Worm (Caenorhabditis elegans) whole organism, L1 larva: Measurements from ENCODE around the gene mdl-1.
A peak's percentile ranks its signal among the peaks of the same experiment; 100 is the strongest.

Experiments used
- C04F5.9 ChIP-seq: sonication (generic microtip); optimal IDR thresholded peaks from 2 replicates; lab custom pipeline; 2016; ENCODE audit warnings: missing genetic modification characterization, missing compliant biosample characterization
- F16B12.6 ChIP-seq: fragments of 150-350 bp; optimal IDR thresholded peaks from 2 replicates; lab custom pipeline; 2014; ENCODE audit warnings: missing biosample characterization, missing genetic modification characterization
- blmp-1 ChIP-seq: fragments of 150-350 bp; optimal IDR thresholded peaks from 2 replicates; lab custom pipeline; 2014; ENCODE audit warnings: missing biosample characterization, missing genetic modification characterization
- ceh-8 ChIP-seq: fragments of 200-800 bp; sonication (Bioruptor generic); optimal IDR thresholded peaks from 2 replicates; lab custom pipeline; 2018; ENCODE audit warnings: mild to moderate bottlenecking, missing genetic modification characterization, moderate library complexity, missing compliant biosample characterization
- ceh-82 ChIP-seq, 3 experiments: fragments of 150-350 bp in 1 of 3; sonication (generic microtip) in 2 of 3; optimal IDR thresholded peaks; 2 replicates each; lab custom pipeline; 2014 to 2017; ENCODE audit warnings: missing biosample characterization in 3 of 3, missing genetic modification characterization in 3 of 3
- ceh-90 ChIP-seq: sonication (generic microtip); optimal IDR thresholded peaks from 2 replicates; lab custom pipeline; 2016; ENCODE audit warnings: missing genetic modification characterization, missing compliant biosample characterization
- dsc-1 ChIP-seq: sonication (generic microtip); optimal IDR thresholded peaks from 2 replicates; lab custom pipeline; 2016; ENCODE audit warnings: mild to moderate bottlenecking, missing genetic modification characterization, missing compliant biosample characterization
- efl-1 ChIP-seq, 4 experiments: fragments of 150-350 bp; optimal IDR thresholded peaks in 3 of 4; peaks in 1 of 4; 1 replicate in 1 of 4; 2 replicates in 3 of 4; lab custom pipeline; 2014; ENCODE audit warnings: missing biosample characterization in 2 of 4, missing genetic modification characterization in 2 of 4, missing genetic modification reagents in 2 of 4
- egl-13 ChIP-seq: sonication (generic microtip); optimal IDR thresholded peaks from 2 replicates; lab custom pipeline; 2016; ENCODE audit warnings: missing genotype, missing genetic modification reagents, missing genetic modification characterization, missing compliant biosample characterization
- egl-27 ChIP-seq, 2 experiments: fragments of 150-350 bp in 1 of 2; sonication (generic microtip); optimal IDR thresholded peaks; 3 replicates each; lab custom pipeline; 2017 to 2018; ENCODE audit warnings: missing biosample characterization in 2 of 2, missing genetic modification characterization in 2 of 2, missing genetic modification reagents in 2 of 2
- elt-2 ChIP-seq: sonication (generic microtip); optimal IDR thresholded peaks from 2 replicates; lab custom pipeline; 2016; ENCODE audit warnings: missing genetic modification characterization, mild to moderate bottlenecking, inconsistent platforms, missing compliant biosample characterization, missing genetic modification reagents
- ets-5 ChIP-seq: fragments of 200-800 bp; sonication (Bioruptor generic); IDR thresholded peaks from 2 replicates; pipeline ENCODE4 v1.3.6; 2022; ENCODE audit warnings: missing genetic modification characterization, missing compliant biosample characterization
- fkh-10 ChIP-seq: sonication (generic microtip); optimal IDR thresholded peaks from 2 replicates; lab custom pipeline; 2017; ENCODE audit warnings: missing biosample characterization, missing genetic modification reagents, missing genetic modification characterization
- grh-1 ChIP-seq: fragments of 200-800 bp; sonication (Bioruptor generic); IDR thresholded peaks from 2 replicates; pipeline ENCODE4 v1.3.6; 2022; ENCODE audit warnings: missing genetic modification reagents, missing genetic modification characterization, missing compliant biosample characterization
- hlh-17 ChIP-seq: fragments of 200-800 bp; sonication (Bioruptor generic); optimal IDR thresholded peaks from 2 replicates; lab custom pipeline; 2018; ENCODE audit warnings: missing genetic modification characterization, mild to moderate bottlenecking, missing compliant biosample characterization, moderate library complexity, borderline replicate concordance
- hlh-4 ChIP-seq: sonication (generic microtip); optimal IDR thresholded peaks from 2 replicates; lab custom pipeline; 2016; ENCODE audit warnings: mild to moderate bottlenecking, missing genetic modification characterization, missing compliant biosample characterization
- isw-1 ChIP-seq: fragments of 200-800 bp; sonication (Bioruptor generic); IDR thresholded peaks from 2 replicates; pipeline ENCODE4 v1.3.6; 2022; ENCODE audit warnings: missing genetic modification characterization, missing compliant biosample characterization
- jun-1 ChIP-seq: fragments of 150-350 bp; optimal IDR thresholded peaks from 2 replicates; lab custom pipeline; 2014; ENCODE audit warnings: missing biosample characterization, missing genetic modification reagents, missing genetic modification characterization
- lin-13 ChIP-seq: fragments of 150-350 bp; optimal IDR thresholded peaks from 2 replicates; lab custom pipeline; 2014; ENCODE audit warnings: missing biosample characterization, missing genetic modification reagents, missing genetic modification characterization
- lin-14 ChIP-seq: fragments of 200-800 bp; sonication (Bioruptor generic); optimal IDR thresholded peaks from 2 replicates; lab custom pipeline; 2018; ENCODE audit warnings: mild to moderate bottlenecking, missing genetic modification characterization, moderate library complexity, missing compliant biosample characterization
- lin-35 ChIP-seq, 2 experiments: fragments of 150-350 bp; optimal IDR thresholded peaks; 2 replicates each; lab custom pipeline; 2014; ENCODE audit warnings: missing biosample characterization in 2 of 2, missing genetic modification characterization in 2 of 2, missing genetic modification reagents in 2 of 2
- lir-3 ChIP-seq: sonication (generic microtip); optimal IDR thresholded peaks from 2 replicates; lab custom pipeline; 2016; ENCODE audit warnings: mild to moderate bottlenecking, missing genetic modification characterization, moderate library complexity, missing compliant biosample characterization; ENCODE audit not compliant: poor library complexity
- lsy-2 ChIP-seq, 2 experiments: fragments of 150-350 bp; optimal IDR thresholded peaks; 2 replicates each; lab custom pipeline; 2014; ENCODE audit warnings: missing biosample characterization in 2 of 2, missing genetic modification characterization in 2 of 2
- mab-9 ChIP-seq: fragments of 200-800 bp; sonication (Bioruptor generic); IDR thresholded peaks from 2 replicates; pipeline ENCODE4 v1.3.6; 2022; ENCODE audit warnings: missing genetic modification reagents, missing genetic modification characterization, missing compliant biosample characterization
- mdl-1 ChIP-seq, 2 experiments: fragments of 150-350 bp; optimal IDR thresholded peaks; 2 replicates each; lab custom pipeline; 2014 to 2017; ENCODE audit warnings: missing biosample characterization in 2 of 2, missing genetic modification characterization in 2 of 2, inconsistent platforms in 1 of 2
- mep-1 ChIP-seq: fragments of 150-350 bp; optimal IDR thresholded peaks from 2 replicates; lab custom pipeline; 2014; ENCODE audit warnings: missing biosample characterization, missing genetic modification characterization
- nhr-19 ChIP-seq: fragments of 200-800 bp; sonication (Bioruptor generic); conservative IDR thresholded peaks from 2 replicates; pipeline ENCODE4 v1.3.6; 2022; ENCODE audit warnings: missing genetic modification characterization, missing compliant biosample characterization
- nhr-20 ChIP-seq: sonication (generic microtip); optimal IDR thresholded peaks from 2 replicates; lab custom pipeline; 2016; ENCODE audit warnings: mild to moderate bottlenecking, missing genetic modification characterization, missing compliant biosample characterization
- nhr-237 ChIP-seq: fragments of 150-350 bp; optimal IDR thresholded peaks from 2 replicates; lab custom pipeline; 2014; ENCODE audit warnings: missing biosample characterization, missing genetic modification characterization
- nhr-28 ChIP-seq: fragments of 150-350 bp; optimal IDR thresholded peaks from 2 replicates; lab custom pipeline; 2014; ENCODE audit warnings: missing biosample characterization, missing genetic modification characterization
- nhr-71 ChIP-seq: sonication (generic microtip); optimal IDR thresholded peaks from 2 replicates; lab custom pipeline; 2016; ENCODE audit warnings: mild to moderate bottlenecking, missing genetic modification characterization, moderate library complexity, missing compliant biosample characterization
- nhr-76 ChIP-seq: sonication (generic microtip); optimal IDR thresholded peaks from 2 replicates; lab custom pipeline; 2017; ENCODE audit warnings: missing biosample characterization, missing genetic modification characterization
- nhr-77 ChIP-seq: fragments of 150-350 bp; optimal IDR thresholded peaks from 2 replicates; lab custom pipeline; 2014; ENCODE audit warnings: missing biosample characterization, missing genetic modification characterization
- nhr-84 ChIP-seq: sonication (generic microtip); optimal IDR thresholded peaks from 2 replicates; lab custom pipeline; 2017; ENCODE audit warnings: missing biosample characterization, missing genetic modification characterization
- nhr-85 ChIP-seq: sonication (generic microtip); peaks from one replicate; lab custom pipeline; 2016; ENCODE audit warnings: missing genetic modification characterization, inconsistent platforms, missing compliant biosample characterization
- nhr-90 ChIP-seq: sonication (generic microtip); optimal IDR thresholded peaks from 2 replicates; lab custom pipeline; 2016; ENCODE audit warnings: mild to moderate bottlenecking, missing genetic modification characterization, missing compliant biosample characterization; ENCODE audit not compliant: poor library complexity
- skn-1 ChIP-seq: fragments of 150-350 bp; optimal IDR thresholded peaks from 2 replicates; lab custom pipeline; 2014; ENCODE audit warnings: missing biosample characterization, missing genetic modification characterization
- snu-23 ChIP-seq: sonication (generic microtip); optimal IDR thresholded peaks from 2 replicates; lab custom pipeline; 2016; ENCODE audit warnings: missing genetic modification characterization, missing compliant biosample characterization
- sox-4 ChIP-seq: sonication (generic microtip); optimal IDR thresholded peaks from 2 replicates; lab custom pipeline; 2016; ENCODE audit warnings: missing genetic modification characterization, missing compliant biosample characterization
- sptf-1 ChIP-seq: fragments of 150-350 bp; optimal IDR thresholded peaks from 2 replicates; lab custom pipeline; 2014; ENCODE audit warnings: missing biosample characterization, missing genetic modification characterization
- sup-37 ChIP-seq: fragments of 200-800 bp; sonication (Bioruptor generic); optimal IDR thresholded peaks from 2 replicates; lab custom pipeline; 2018; ENCODE audit warnings: mild to moderate bottlenecking, missing genetic modification characterization, missing compliant biosample characterization
- swsn-7 ChIP-seq: sonication (generic microtip); optimal IDR thresholded peaks from 2 replicates; lab custom pipeline; 2016; ENCODE audit warnings: missing genetic modification characterization, missing compliant biosample characterization
- tbx-2 ChIP-seq: sonication (generic microtip); optimal IDR thresholded peaks from 2 replicates; lab custom pipeline; 2016; ENCODE audit warnings: missing genetic modification characterization, missing compliant biosample characterization
- unc-130 ChIP-seq: fragments of 150-350 bp; optimal IDR thresholded peaks from 2 replicates; lab custom pipeline; 2017; ENCODE audit warnings: missing biosample characterization, missing genetic modification characterization, inconsistent platforms
- unc-30 ChIP-seq: sonication (generic microtip); optimal IDR thresholded peaks from 2 replicates; lab custom pipeline; 2017; ENCODE audit warnings: missing biosample characterization, missing genetic modification characterization
- unc-62 ChIP-seq: fragments of 150-350 bp; optimal IDR thresholded peaks from 2 replicates; lab custom pipeline; 2014; ENCODE audit warnings: missing biosample characterization, missing genetic modification reagents, missing genetic modification characterization
- unc-86 ChIP-seq: sonication (generic microtip); optimal IDR thresholded peaks from 2 replicates; lab custom pipeline; 2016; ENCODE audit warnings: missing genetic modification characterization, missing compliant biosample characterization
- zag-1 ChIP-seq: fragments of 150-350 bp; optimal IDR thresholded peaks from 2 replicates; lab custom pipeline; 2014; ENCODE audit warnings: missing biosample characterization, missing genetic modification characterization
- ztf-11 ChIP-seq, 2 experiments: sonication (generic microtip); optimal IDR thresholded peaks; 2 replicates each; lab custom pipeline; 2016 to 2017; ENCODE audit warnings: missing genetic modification characterization in 2 of 2, missing biosample characterization in 1 of 2, missing compliant biosample characterization in 1 of 2
- ztf-4 ChIP-seq: fragments of 150-350 bp; optimal IDR thresholded peaks from 2 replicates; lab custom pipeline; 2014; ENCODE audit warnings: missing biosample characterization, missing genetic modification characterization

The mdl-1 gene

DNA sequence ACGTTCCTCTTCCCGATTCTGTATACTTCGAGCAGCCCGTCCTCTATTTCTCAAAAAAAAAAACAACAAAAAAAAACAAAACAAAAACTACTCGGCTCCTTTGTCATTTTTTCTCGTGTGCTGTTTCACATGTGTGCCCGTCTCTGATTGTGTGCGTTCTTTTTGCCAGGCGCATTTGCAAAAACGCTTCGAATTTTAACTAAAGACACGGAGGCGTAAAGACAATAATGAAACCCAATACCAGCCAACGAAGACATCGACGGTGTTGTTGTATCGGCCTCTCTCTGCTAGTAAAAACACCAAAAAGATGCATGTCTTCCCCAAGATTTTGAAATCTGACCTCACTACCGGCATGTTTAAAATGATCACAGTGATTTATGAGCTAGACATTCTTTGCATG, 4.7 kb downstream of the mdl-1 start:
- TF ChIP-seq mab-9 (GFP tag; lab: Robert Waterston, UW), result no peak
- no peak for TF ChIP-seq C04F5.9 (tag; lab: Kevin White, UChicago)
- TF ChIP-seq nhr-71 (tag; lab: Kevin White, UChicago), result peak; percentile 29
- TF ChIP-seq lin-14 (GFP tag; lab: Kevin White, UChicago), result peak; percentile 28
- peak; percentile 68 for TF ChIP-seq nhr-85
- TF ChIP-seq blmp-1 (tag; lab: Kevin White, UChicago), result peak; percentile 2

DNA sequence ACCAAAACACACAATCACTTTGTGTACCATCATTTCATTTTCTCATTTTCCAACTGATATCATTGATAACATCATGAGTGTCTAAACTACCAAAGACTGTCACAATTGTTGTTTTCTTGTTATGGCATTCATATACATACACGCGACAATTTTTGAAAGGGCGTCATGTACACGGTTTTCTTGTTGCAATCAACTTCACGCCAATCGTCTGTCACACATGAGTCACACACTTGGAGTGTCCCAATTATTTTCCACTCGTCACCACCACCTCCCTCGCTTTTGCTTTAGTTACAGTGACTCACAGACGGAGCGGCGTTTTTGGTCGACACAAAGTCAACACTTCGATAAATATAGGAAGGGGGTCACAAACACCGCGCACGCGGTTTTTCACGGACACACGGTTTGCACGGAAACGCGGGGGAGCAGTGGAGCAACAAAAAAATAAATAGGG, 5.8 kb downstream of the mdl-1 start:
- TF ChIP-seq egl-27 (tag; optimal IDR thresholded peaks at IDR 0.05; lab: Kevin White, UChicago) (no peak), tbx-2 (tag; lab: Kevin White, UChicago) (peak; percentile 22), fkh-10 (GFP tag; lab: Kevin White, UChicago) (no peak), sup-37 (GFP tag; lab: Kevin White, UChicago) (no peak), nhr-84 (no peak), zag-1 (no peak), nhr-76 (tag; lab: Kevin White, UChicago) (no peak), ztf-4 (tag; lab: Kevin White, UChicago) (no peak), efl-1 (optimal IDR thresholded peaks at IDR 0.05; lab: Kevin White, UChicago) (no peak), efl-1 (GFP tag; optimal IDR thresholded peaks at IDR 0.05 in 1 of 2; lab: Kevin White, UChicago) (peak in 1 of 2 experiments; percentile 64), lin-14 (GFP tag; lab: Kevin White, UChicago) (peak; percentile 49), nhr-71 (tag; lab: Kevin White, UChicago) (peak; percentile 77), egl-13 (tag; lab: Kevin White, UChicago) (no peak), unc-130 (tag; lab: Kevin White, UChicago) (no peak), ceh-8 (GFP tag; lab: Kevin White, UChicago) (no peak), unc-86 (tag; lab: Kevin White, UChicago) (no peak), jun-1 (tag; lab: Kevin White, UChicago) (peak; percentile 51), sox-4 (no peak), sptf-1 (tag; lab: Kevin White, UChicago) (no peak), hlh-17 (GFP tag; lab: Kevin White, UChicago) (no peak), nhr-19 (GFP tag; lab: Robert Waterston, UW) (peak; percentile 44), ceh-82 (tag; optimal IDR thresholded peaks at IDR 0.05; lab: Kevin White, UChicago) (no peak), dsc-1 (tag; lab: Kevin White, UChicago) (no peak), grh-1 (GFP tag; lab: Robert Waterston, UW) (no peak), lin-35 (GFP tag; optimal IDR thresholded peaks at IDR 0.05; lab: Kevin White, UChicago) (peak in 1 of 2 experiments; percentile 66), C04F5.9 (tag; lab: Kevin White, UChicago) (no peak), nhr-77 (no peak), ztf-11 (tag; optimal IDR thresholded peaks at IDR 0.05; lab: Kevin White, UChicago) (no peak), nhr-28 (tag; lab: Kevin White, UChicago) (no peak), mdl-1 (tag; optimal IDR thresholded peaks at IDR 0.05; lab: Kevin White, UChicago) (no peak), skn-1 (tag; lab: Kevin White, UChicago) (no peak), ets-5 (GFP tag; lab: Robert Waterston, UW) (0 out of 2 replicates have a peak, but pooled peaks have one; percentile 11), mep-1 (peak; percentile 10), F16B12.6 (no peak), unc-30 (tag; lab: Kevin White, UChicago) (no peak), lsy-2 (tag; optimal IDR thresholded peaks at IDR 0.05; lab: Kevin White, UChicago) (no peak), nhr-20 (tag; lab: Kevin White, UChicago) (peak; percentile 54), nhr-237 (tag; lab: Kevin White, UChicago) (no peak), swsn-7 (no peak), unc-62 (GFP tag; lab: Kevin White, UChicago) (no peak), blmp-1 (tag; lab: Kevin White, UChicago) (peak; percentile 2), hlh-4 (tag; lab: Kevin White, UChicago) (no peak), isw-1 (no peak), ceh-90 (tag; lab: Kevin White, UChicago) (no peak), lin-13 (no peak), lir-3 (tag; lab: Kevin White, UChicago) (no peak), elt-2 (tag; lab: Kevin White, UChicago) (peak; percentile 59), nhr-90 (tag; lab: Kevin White, UChicago) (peak; percentile 41), snu-23 (GFP tag; lab: Kevin White, UChicago) (peak; percentile 33)
